Fruit fly (Drosophila melanogaster): ENCODE data around the gene Apl.

Apl gene

DNA sequence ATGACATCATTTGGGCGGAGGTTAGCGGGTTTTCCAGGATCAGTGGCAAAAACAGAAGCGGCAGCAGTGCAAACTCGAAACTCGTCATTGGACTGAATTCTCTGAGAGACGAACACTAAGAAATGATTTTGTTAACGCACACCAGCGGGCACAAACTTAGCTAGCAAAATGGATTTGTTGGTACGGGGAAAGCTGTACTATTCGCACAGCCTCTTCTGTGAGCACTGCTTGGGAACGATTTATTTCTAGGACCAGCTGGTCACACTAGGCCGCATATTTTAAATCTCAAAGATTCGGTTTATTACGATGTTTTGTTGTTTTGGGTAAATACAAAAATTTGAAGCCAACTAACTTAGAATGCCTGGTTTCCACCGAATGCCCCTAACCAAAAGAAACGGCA, 14.1 kb downstream of the Apl start, which contains the start of gene CG4098 (continued):
- TF ChIP-seq lola (GFP tag; optimal IDR thresholded peaks at IDR 0.05) = no peak
- no peak for TF ChIP-seq CG6791 (GFP tag; IDR thresholded peaks at IDR 0.05; ENCODE audit: partially characterized antibody)
- TF ChIP-seq btn (GFP tag; optimal IDR thresholded peaks at IDR 0.05) = peak; percentile 2
- TF ChIP-seq CG8478 (optimal IDR thresholded peaks at IDR 0.05) = no peak
- 0 out of 4 replicates have a peak, but pooled peaks have one; percentile 29 for TF ChIP-seq Dll (GFP tag; IDR thresholded peaks at IDR 0.05; ENCODE audit: partially characterized antibody)
- no peak for TF ChIP-seq tio (GFP tag; optimal IDR thresholded peaks at IDR 0.05)
- no peak for TF ChIP-seq CG6254 (GFP tag; optimal IDR thresholded peaks at IDR 0.05)
- TF ChIP-seq pnt (GFP tag; optimal IDR thresholded peaks at IDR 0.05) = peak; percentile 35
- peak; percentile 81 for TF ChIP-seq CG32532 (GFP tag; IDR thresholded peaks at IDR 0.05)
- TF ChIP-seq fd96Cb (tag; optimal IDR thresholded peaks at IDR 0.05) = peak; percentile 17
- peak; percentile 91 for TF ChIP-seq Rfx (GFP tag; IDR thresholded peaks at IDR 0.05)
- no peak for TF ChIP-seq CG8359 (GFP tag; optimal IDR thresholded peaks at IDR 0.05; ENCODE audit: borderline replicate concordance)
- TF ChIP-seq CG14014 (GFP tag; IDR thresholded peaks at IDR 0.05) = peak; percentile 81
- TF ChIP-seq pum (GFP tag; optimal IDR thresholded peaks at IDR 0.05) = peak; percentile 60
- TF ChIP-seq Usf (GFP tag; optimal IDR thresholded peaks at IDR 0.05) = no peak
- TF ChIP-seq fd64A (GFP tag; optimal IDR thresholded peaks at IDR 0.05) = no peak
- peak; percentile 12 for TF ChIP-seq Side (GFP tag; optimal IDR thresholded peaks at IDR 0.05)
- TF ChIP-seq ase (GFP tag; IDR thresholded peaks at IDR 0.05) = peak; percentile 53; the same call in 2 of the 3 replicates
- no peak for TF ChIP-seq Vsx1 (GFP tag; optimal IDR thresholded peaks at IDR 0.05)
- no peak for TF ChIP-seq croc (GFP tag; conservative IDR thresholded peaks at IDR 0.05)
- TF ChIP-seq Ada2b (GFP tag; IDR thresholded peaks at IDR 0.05) = peak; percentile 64; the same call in 1 of the 2 replicates
- no peak for TF ChIP-seq CG6654 (GFP tag; optimal IDR thresholded peaks at IDR 0.05)
- no peak for TF ChIP-seq crol (GFP tag; IDR thresholded peaks at IDR 0.05)
- TF ChIP-seq scrt (GFP tag; optimal IDR thresholded peaks at IDR 0.05) = no peak
- TF ChIP-seq CG3163 (GFP tag; optimal IDR thresholded peaks at IDR 0.05) = no peak
- peak; percentile 44 for TF ChIP-seq NC2β (GFP tag; optimal IDR thresholded peaks at IDR 0.05)
- TF ChIP-seq lov (optimal IDR thresholded peaks at IDR 0.05) = no peak
- TF ChIP-seq lov (GFP tag; IDR thresholded peaks at IDR 0.05) = 0 out of 3 replicates have a peak, but pooled peaks have one; percentile 9
- TF ChIP-seq CG4617 (GFP tag; optimal IDR thresholded peaks at IDR 0.05; ENCODE audit: borderline replicate concordance) = peak; percentile 71
- peak; percentile 61 for TF ChIP-seq az2 (GFP tag; optimal IDR thresholded peaks at IDR 0.05)
- TF ChIP-seq CG9215 (GFP tag; IDR thresholded peaks at IDR 0.05) = peak; percentile 47; the same call in 1 of the 2 replicates
- peak; percentile 45; the same call in 1 of the 2 replicates for TF ChIP-seq CG4730 (GFP tag; IDR thresholded peaks at IDR 0.05)
- peak; percentile 65 for TF ChIP-seq Taf1 (GFP tag; IDR thresholded peaks at IDR 0.05)
- TF ChIP-seq ab (GFP tag; optimal IDR thresholded peaks at IDR 0.05) = peak; percentile 12
- peak; percentile 42 for TF ChIP-seq CG1792 (GFP tag; optimal IDR thresholded peaks at IDR 0.05)
- TF ChIP-seq CG12155 (GFP tag; optimal IDR thresholded peaks at IDR 0.05) = peak; percentile 58
- TF ChIP-seq Optix (GFP tag; IDR thresholded peaks at IDR 0.05) = peak; percentile 50; the same call in 2 of the 3 replicates
- TF ChIP-seq CG4328 (GFP tag; optimal IDR thresholded peaks at IDR 0.05) = no peak
- peak; percentile 44 for TF ChIP-seq CG10267 (tag; optimal IDR thresholded peaks at IDR 0.05)
- peak; percentile 6 for TF ChIP-seq CG7556 (GFP tag; optimal IDR thresholded peaks at IDR 0.05)
- TF ChIP-seq CG3407 (GFP tag; optimal IDR thresholded peaks at IDR 0.05) = no peak
- TF ChIP-seq h (optimal IDR thresholded peaks at IDR 0.05) = no peak
- TF ChIP-seq ssp (GFP tag; IDR thresholded peaks at IDR 0.05) = peak; percentile 46
- peak; percentile 2 for TF ChIP-seq kay (GFP tag; optimal IDR thresholded peaks at IDR 0.05)
- peak; percentile 44 for TF ChIP-seq CG7839 (tag; optimal IDR thresholded peaks at IDR 0.05)
- TF ChIP-seq Oli (tag; optimal IDR thresholded peaks at IDR 0.05) = peak; percentile 1
- TF ChIP-seq CG6272 (GFP tag; IDR thresholded peaks at IDR 0.05) = peak; percentile 31; the same call in 1 of the 2 replicates
- TF ChIP-seq CG34422 (GFP tag; IDR thresholded peaks at IDR 0.05) = peak; percentile 34; the same call in 1 of the 3 replicates
- no peak for TF ChIP-seq Trl (optimal IDR thresholded peaks at IDR 0.05)
- TF ChIP-seq Trl (GFP tag; optimal IDR thresholded peaks at IDR 0.05) = peak; percentile 72
- TF ChIP-seq onecut (GFP tag; IDR thresholded peaks at IDR 0.05) = peak; percentile 56
- no peak for TF ChIP-seq nerfin-1 (tag; optimal IDR thresholded peaks at IDR 0.05)

Data from whole organism, embryonic.